Worm (Caenorhabditis elegans) whole organism, young adult: Measurements from ENCODE around the gene D1086.18.
A peak's percentile ranks its signal among the peaks of the same experiment; 100 is the strongest.
"Not testable (repeated sequence)": the region's sequence is repeated elsewhere in the genome, so short reads cannot be mapped to it uniquely, and the experiment has no call there.

Experiments used
- B0019.2 ChIP-seq: fragments of 200-800 bp; sonication (Bioruptor generic); conservative IDR thresholded peaks from 2 replicates; pipeline ENCODE4 v1.3.6; 2022; ENCODE audit warnings: missing genetic modification reagents, missing genetic modification characterization, missing compliant biosample characterization
- C06A6.2 ChIP-seq: fragments of 200-800 bp; sonication (Bioruptor generic); conservative IDR thresholded peaks from 2 replicates; pipeline ENCODE4 v1.3.6; 2022; ENCODE audit warnings: missing genetic modification characterization, missing compliant biosample characterization
- C17E4.6 ChIP-seq: fragments of 200-800 bp; sonication (Bioruptor generic); IDR thresholded peaks from 2 replicates; pipeline ENCODE4 v1.3.6; 2022; ENCODE audit warnings: missing genetic modification reagents, missing genetic modification characterization, missing compliant biosample characterization
- D2030.7 ChIP-seq: fragments of 200-800 bp; sonication (Bioruptor generic); IDR thresholded peaks from 2 replicates; pipeline ENCODE4 v1.3.6; 2022; ENCODE audit warnings: missing genetic modification reagents, missing genetic modification characterization, missing compliant biosample characterization
- F10E7.11 ChIP-seq: sonication (generic microtip); optimal IDR thresholded peaks from 2 replicates; lab custom pipeline; 2017; ENCODE audit warnings: mild to moderate bottlenecking, missing genetic modification characterization, moderate library complexity, missing compliant biosample characterization
- F22D6.2 ChIP-seq: sonication (generic microtip); optimal IDR thresholded peaks from 2 replicates; lab custom pipeline; 2016; ENCODE audit warnings: mild to moderate bottlenecking, missing genetic modification characterization, missing compliant biosample characterization
- F33H1.4 ChIP-seq: fragments of 200-800 bp; sonication (Bioruptor generic); IDR thresholded peaks from 2 replicates; pipeline ENCODE4 v1.3.6; 2022; ENCODE audit warnings: missing genetic modification reagents, missing genetic modification characterization, missing compliant biosample characterization
- F52B5.7 ChIP-seq: sonication (generic microtip); optimal IDR thresholded peaks from 2 replicates; lab custom pipeline; 2016; ENCODE audit warnings: mild to moderate bottlenecking, missing genetic modification characterization, missing compliant biosample characterization
- F57C9.4 ChIP-seq: sonication (generic microtip); optimal IDR thresholded peaks from 2 replicates; lab custom pipeline; 2017; ENCODE audit warnings: mild to moderate bottlenecking, missing genetic modification characterization, missing compliant biosample characterization
- K12H6.12 ChIP-seq: fragments of 200-800 bp; sonication (Bioruptor generic); optimal IDR thresholded peaks from 2 replicates; lab custom pipeline; 2018; ENCODE audit warnings: mild to moderate bottlenecking, missing genetic modification characterization, missing compliant biosample characterization
- Y53G8AR.9 ChIP-seq: fragments of 200-800 bp; sonication (Bioruptor generic); conservative IDR thresholded peaks from 2 replicates; pipeline ENCODE4 v1.3.6; 2022; ENCODE audit warnings: missing genetic modification reagents, missing genetic modification characterization, missing compliant biosample characterization
- Y67H2A.10 ChIP-seq: fragments of 200-800 bp; sonication (Bioruptor generic); conservative IDR thresholded peaks from 2 replicates; pipeline ENCODE4 v1.3.6; 2022; ENCODE audit warnings: missing genetic modification reagents, missing genetic modification characterization, missing compliant biosample characterization
- atf-7 ChIP-seq: sonication (generic microtip); optimal IDR thresholded peaks from 2 replicates; lab custom pipeline; 2017; ENCODE audit warnings: mild to moderate bottlenecking, missing genetic modification characterization, missing compliant biosample characterization
- attf-3 ChIP-seq: fragments of 200-800 bp; sonication (Bioruptor generic); conservative IDR thresholded peaks from 2 replicates; pipeline ENCODE4 v1.3.6; 2022; ENCODE audit warnings: missing genetic modification reagents, missing genetic modification characterization, missing compliant biosample characterization
- bed-1 ChIP-seq: fragments of 200-800 bp; sonication (Bioruptor generic); IDR thresholded peaks from 2 replicates; pipeline ENCODE4 v1.3.6; 2022; ENCODE audit warnings: missing genetic modification reagents, missing genetic modification characterization, missing compliant biosample characterization
- cebp-1 ChIP-seq, 2 experiments: fragments of 200-800 bp in 1 of 2; sonication (Bioruptor generic) in 1 of 2; sonication (generic microtip) in 1 of 2; IDR thresholded peaks in 1 of 2; optimal IDR thresholded peaks in 1 of 2; 2 replicates each; pipeline versions ENCODE4 v1.3.6 to Lab custom; 2017 to 2022; ENCODE audit warnings: missing compliant biosample characterization in 2 of 2, missing genetic modification characterization in 2 of 2, mild to moderate bottlenecking in 1 of 2, missing genetic modification reagents in 1 of 2, moderate library complexity in 1 of 2
- ceh-100 ChIP-seq: fragments of 200-800 bp; sonication (Bioruptor generic); IDR thresholded peaks from 2 replicates; pipeline ENCODE4 v1.3.6; 2022; ENCODE audit warnings: missing genetic modification reagents, missing genetic modification characterization, missing compliant biosample characterization
- ceh-27 ChIP-seq: fragments of 200-800 bp; sonication (Bioruptor generic); optimal IDR thresholded peaks from 2 replicates; lab custom pipeline; 2018; ENCODE audit warnings: mild to moderate bottlenecking, missing genetic modification characterization, moderate library complexity, missing compliant biosample characterization
- ceh-58 ChIP-seq: fragments of 200-800 bp; sonication (Bioruptor generic); IDR thresholded peaks from 2 replicates; pipeline ENCODE4 v1.3.6; 2022; ENCODE audit warnings: missing genetic modification characterization, missing compliant biosample characterization
- dox-1 ChIP-seq: fragments of 200-800 bp; sonication (Bioruptor generic); IDR thresholded peaks from 2 replicates; pipeline ENCODE4 v1.3.6; 2022; ENCODE audit warnings: missing genetic modification reagents, missing genetic modification characterization, missing compliant biosample characterization
- egl-18 ChIP-seq: fragments of 200-800 bp; sonication (Bioruptor generic); IDR thresholded peaks from 2 replicates; pipeline ENCODE4 v1.3.6; 2022; ENCODE audit warnings: missing genetic modification reagents, missing genetic modification characterization, missing compliant biosample characterization
- egl-44 ChIP-seq: fragments of 200-800 bp; sonication (Bioruptor generic); IDR thresholded peaks from 2 replicates; pipeline ENCODE4 v1.3.6; 2022; ENCODE audit warnings: missing genetic modification reagents, missing genetic modification characterization, missing compliant biosample characterization
- egrh-3 ChIP-seq: fragments of 200-800 bp; sonication (Bioruptor generic); IDR thresholded peaks from 2 replicates; pipeline ENCODE4 v1.3.6; 2022; ENCODE audit warnings: missing genetic modification reagents, missing genetic modification characterization, missing compliant biosample characterization
- ekl-4 ChIP-seq: fragments of 200-800 bp; sonication (Bioruptor generic); IDR thresholded peaks from 2 replicates; pipeline ENCODE4 v1.3.6; 2022; ENCODE audit warnings: missing genetic modification reagents, missing genetic modification characterization, missing compliant biosample characterization
- ets-4 ChIP-seq: fragments of 200-800 bp; sonication (Bioruptor generic); optimal IDR thresholded peaks from 2 replicates; lab custom pipeline; 2018; ENCODE audit warnings: mild to moderate bottlenecking, missing genetic modification characterization, missing compliant biosample characterization
- gei-17 ChIP-seq: fragments of 200-800 bp; sonication (Bioruptor generic); optimal IDR thresholded peaks from 2 replicates; lab custom pipeline; 2018; ENCODE audit warnings: mild to moderate bottlenecking, missing genetic modification characterization, missing compliant biosample characterization
- hrde-1 ChIP-seq: sonication (generic microtip); optimal IDR thresholded peaks from 2 replicates; lab custom pipeline; 2016; ENCODE audit warnings: missing genetic modification characterization, mild to moderate bottlenecking, missing compliant biosample characterization, moderate library complexity, missing genotype, missing genetic modification reagents, borderline replicate concordance
- lag-1 ChIP-seq: fragments of 200-800 bp; sonication (Bioruptor generic); IDR thresholded peaks from 2 replicates; pipeline ENCODE4 v1.3.6; 2022; ENCODE audit warnings: missing genetic modification reagents, missing genetic modification characterization, missing compliant biosample characterization
- let-526 ChIP-seq: fragments of 200-800 bp; sonication (Bioruptor generic); IDR thresholded peaks from 2 replicates; pipeline ENCODE4 v1.3.6; 2022; ENCODE audit warnings: missing genetic modification reagents, missing genetic modification characterization, missing compliant biosample characterization
- lin-54 ChIP-seq: fragments of 200-800 bp; sonication (Bioruptor generic); optimal IDR thresholded peaks from 2 replicates; lab custom pipeline; 2018; ENCODE audit warnings: mild to moderate bottlenecking, missing genetic modification characterization, missing compliant biosample characterization
- lir-1 ChIP-seq: fragments of 200-800 bp; sonication (Bioruptor generic); conservative IDR thresholded peaks from 2 replicates; pipeline ENCODE4 v1.3.6; 2022; ENCODE audit warnings: missing genetic modification reagents, missing genetic modification characterization, missing compliant biosample characterization
- madf-3 ChIP-seq: fragments of 200-800 bp; sonication (Bioruptor generic); IDR thresholded peaks from 2 replicates; pipeline ENCODE4 v1.3.6; 2022; ENCODE audit warnings: missing genetic modification reagents, missing genetic modification characterization, missing compliant biosample characterization
- madf-6 ChIP-seq: fragments of 200-800 bp; sonication (Bioruptor generic); IDR thresholded peaks from 2 replicates; pipeline ENCODE4 v1.3.6; 2022; ENCODE audit warnings: missing genetic modification reagents, missing genetic modification characterization, missing compliant biosample characterization
- madf-8 ChIP-seq: fragments of 200-800 bp; sonication (Bioruptor generic); conservative IDR thresholded peaks from 2 replicates; pipeline ENCODE4 v1.3.6; 2022; ENCODE audit warnings: missing genetic modification reagents, missing genetic modification characterization, missing compliant biosample characterization
- nhr-120 ChIP-seq: fragments of 200-800 bp; sonication (Bioruptor generic); IDR thresholded peaks from 2 replicates; pipeline ENCODE4 v1.3.6; 2022; ENCODE audit warnings: missing genetic modification characterization, missing compliant biosample characterization
- nhr-27 ChIP-seq: fragments of 200-800 bp; sonication (Bioruptor generic); optimal IDR thresholded peaks from 2 replicates; lab custom pipeline; 2018; ENCODE audit warnings: mild to moderate bottlenecking, missing genetic modification characterization, moderate library complexity, missing compliant biosample characterization
- pbrm-1 ChIP-seq: fragments of 200-800 bp; sonication (Bioruptor generic); IDR thresholded peaks from 2 replicates; pipeline ENCODE4 v1.3.6; 2022; ENCODE audit warnings: missing genetic modification reagents, missing genetic modification characterization, missing compliant biosample characterization
- rcor-1 ChIP-seq: fragments of 200-800 bp; sonication (Bioruptor generic); IDR thresholded peaks from 2 replicates; pipeline ENCODE4 v1.3.6; 2022; ENCODE audit warnings: missing genetic modification reagents, missing genetic modification characterization, missing compliant biosample characterization
- repo-1 ChIP-seq: sonication (generic microtip); optimal IDR thresholded peaks from 2 replicates; lab custom pipeline; 2017; ENCODE audit warnings: mild to moderate bottlenecking, missing genetic modification characterization, missing compliant biosample characterization
- snpc-1.3 ChIP-seq: sonication (generic microtip); optimal IDR thresholded peaks from 2 replicates; lab custom pipeline; 2017; ENCODE audit warnings: missing genetic modification characterization, mild to moderate bottlenecking, missing compliant biosample characterization, antibody characterized with exemption, moderate library complexity, missing genotype, missing genetic modification reagents; ENCODE audit not compliant: insufficient read depth
- snpc-4 ChIP-seq, 5 experiments: fragments of 150-350 bp in 1 of 5; sonication (generic microtip) in 4 of 5; optimal IDR thresholded peaks; 2 replicates each; lab custom pipeline; 2014 to 2018; ENCODE audit warnings: missing genetic modification characterization in 5 of 5, missing biosample characterization in 3 of 5, antibody characterized with exemption in 2 of 5, mild to moderate bottlenecking in 2 of 5, missing compliant biosample characterization in 2 of 5, missing genotype in 2 of 5, moderate library complexity in 2 of 5, missing genetic modification reagents in 1 of 5
- somi-1 ChIP-seq: fragments of 200-800 bp; sonication (Bioruptor generic); optimal IDR thresholded peaks from 2 replicates; lab custom pipeline; 2018; ENCODE audit warnings: mild to moderate bottlenecking, missing genetic modification characterization, missing compliant biosample characterization
- tlf-1 ChIP-seq: fragments of 200-800 bp; sonication (Bioruptor generic); optimal IDR thresholded peaks from 2 replicates; lab custom pipeline; 2018; ENCODE audit warnings: mild to moderate bottlenecking, missing genetic modification characterization, missing compliant biosample characterization
- unc-130 ChIP-seq: sonication (generic microtip); optimal IDR thresholded peaks from 2 replicates; lab custom pipeline; 2016; ENCODE audit warnings: missing genetic modification reagents, missing genetic modification characterization, missing compliant biosample characterization
- zim-3 ChIP-seq: sonication (generic microtip); optimal IDR thresholded peaks from 2 replicates; lab custom pipeline; 2017; ENCODE audit warnings: mild to moderate bottlenecking, missing genetic modification characterization, moderate library complexity, missing compliant biosample characterization
- ztf-3 ChIP-seq: fragments of 200-800 bp; sonication (Bioruptor generic); optimal IDR thresholded peaks from 2 replicates; lab custom pipeline; 2018; ENCODE audit warnings: mild to moderate bottlenecking, missing genetic modification characterization, missing compliant biosample characterization
- ztf-6 ChIP-seq: fragments of 200-800 bp; sonication (Bioruptor generic); IDR thresholded peaks from 2 replicates; pipeline ENCODE4 v1.3.6; 2022; ENCODE audit warnings: missing genetic modification reagents, missing genetic modification characterization, missing compliant biosample characterization

Gene D1086.18

DNA sequence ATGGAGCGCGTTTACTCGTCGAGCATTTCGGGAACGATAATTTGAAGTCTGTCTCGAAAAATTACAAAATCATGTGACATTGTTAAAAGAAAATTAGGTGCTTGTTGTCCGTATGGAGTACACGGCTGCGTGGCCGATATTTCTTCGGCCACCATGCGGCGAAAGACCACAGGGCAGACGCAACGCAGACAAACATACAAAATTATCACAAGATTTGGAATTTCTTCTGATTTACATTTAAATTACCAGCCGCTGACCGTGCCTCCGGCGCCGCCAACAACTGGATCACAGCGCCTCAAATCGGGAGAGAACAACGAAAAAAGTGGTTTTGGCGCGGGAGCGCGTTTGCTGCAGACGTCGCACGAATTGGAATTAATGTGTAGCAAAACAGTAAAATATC lies 30.6 kb upstream of the D1086.18 start (continued):
- TF ChIP-seq ceh-58 (GFP tag; lab: Robert Waterston, UW) (0 out of 2 replicates have a peak, but pooled peaks have one; percentile 13), ztf-3 (GFP tag; lab: Kevin White, UChicago) (peak; percentile 73), zim-3 (tag; lab: Kevin White, UChicago) (peak; percentile 89), nhr-120 (GFP tag; lab: Robert Waterston, UW) (peak; percentile 83; the same call in 1 of the 2 replicates), egrh-3 (peak; percentile 79; the same call in 1 of the 2 replicates), pbrm-1 (GFP tag; lab: Robert Waterston, UW) (peak; percentile 95), lin-54 (GFP tag; lab: Kevin White, UChicago) (peak; percentile 92), cebp-1 (GFP tag; IDR thresholded peaks at IDR 0.05; lab: Robert Waterston, UW) (peak; percentile 87), cebp-1 (tag; optimal IDR thresholded peaks at IDR 0.05; lab: Kevin White, UChicago) (peak; percentile 87), atf-7 (peak; percentile 95), madf-8 (GFP tag; lab: Robert Waterston, UW) (peak; percentile 67), unc-130 (peak; percentile 60), C06A6.2 (GFP tag; lab: Robert Waterston, UW) (peak; percentile 97), rcor-1 (GFP tag; lab: Robert Waterston, UW) (peak; percentile 95), ceh-27 (GFP tag; lab: Kevin White, UChicago) (peak; percentile 96), F33H1.4 (peak; percentile 72), tlf-1 (GFP tag; lab: Kevin White, UChicago) (peak; percentile 85), lir-1 (GFP tag; lab: Robert Waterston, UW) (peak; percentile 97), K12H6.12 (tag; lab: Kevin White, UChicago) (peak; percentile 92), madf-6 (GFP tag; lab: Robert Waterston, UW) (peak; percentile 85), egl-18 (GFP tag; lab: Robert Waterston, UW) (peak; percentile 95), F22D6.2 (tag; lab: Kevin White, UChicago) (peak; percentile 86), repo-1 (peak; percentile 78), Y53G8AR.9 (GFP tag; lab: Robert Waterston, UW) (peak; percentile 97), madf-3 (GFP tag; lab: Robert Waterston, UW) (peak; percentile 94), F52B5.7 (tag; lab: Kevin White, UChicago) (peak; percentile 73), C17E4.6 (GFP tag; lab: Robert Waterston, UW) (peak; percentile 85), attf-3 (GFP tag; lab: Robert Waterston, UW) (peak; percentile 82), ekl-4 (GFP tag; lab: Robert Waterston, UW) (peak; percentile 98), nhr-27 (peak; percentile 75), egl-44 (GFP tag; lab: Robert Waterston, UW) (peak; percentile 94), F10E7.11 (tag; lab: Kevin White, UChicago) (peak; percentile 47), D2030.7 (GFP tag; lab: Robert Waterston, UW) (peak; percentile 60), Y67H2A.10 (peak; percentile 90), somi-1 (GFP tag; lab: Kevin White, UChicago) (peak; percentile 84), dox-1 (GFP tag; lab: Robert Waterston, UW) (peak; percentile 98), ceh-100 (GFP tag; lab: Robert Waterston, UW) (peak; percentile 94), let-526 (GFP tag; lab: Robert Waterston, UW) (peak; percentile 98), hrde-1 (peak; percentile 8), lag-1 (GFP tag; lab: Robert Waterston, UW) (peak; percentile 97), B0019.2 (GFP tag; lab: Robert Waterston, UW) (0 out of 2 replicates have a peak, but pooled peaks have one; percentile 15), F57C9.4 (tag; lab: Kevin White, UChicago) (peak; percentile 87), bed-1 (peak; percentile 97), ztf-6 (GFP tag; lab: Robert Waterston, UW) (peak; percentile 91), snpc-4 (tag; optimal IDR thresholded peaks at IDR 0.05; lab: Kevin White, UChicago) (peak in 3 of 4 experiments; percentile 48 to 82 (median 77)), ets-4 (GFP tag; lab: Kevin White, UChicago) (peak; percentile 41), gei-17 (GFP tag; lab: Kevin White, UChicago) (peak; percentile 72), snpc-1.3 (peak; percentile 19)
- TF ChIP-seq snpc-4 (GFP tag; optimal IDR thresholded peaks at IDR 0.05; lab: Kevin White, UChicago), result not testable (repeated sequence)
